Fruit fly (Drosophila melanogaster) whole organism, embryonic: ENCODE data around the gene salr.

Experiments
- CG10462 ChIP-seq: fragments of 200-800 bp; sonication (Bioruptor generic); optimal IDR thresholded peaks from 2 replicates; lab custom pipeline; 2016; ENCODE audit warnings: missing biosample characterization, missing genetic modification characterization
- CG10979 ChIP-seq: fragments of 200-800 bp; sonication (Bioruptor generic); optimal IDR thresholded peaks from 2 replicates; lab custom pipeline; 2018; ENCODE audit warnings: missing biosample characterization, mild to moderate bottlenecking, missing genetic modification characterization, moderate library complexity
- CG12104 ChIP-seq: fragments of 200-800 bp; sonication (Bioruptor generic); optimal IDR thresholded peaks from 3 replicates; lab custom pipeline; 2016; ENCODE audit warnings: missing biosample characterization, missing genetic modification characterization
- CG13123 ChIP-seq: fragments of 200-800 bp; sonication (Bioruptor generic); optimal IDR thresholded peaks from 2 replicates; lab custom pipeline; 2016; ENCODE audit warnings: missing biosample characterization, missing genetic modification characterization
- CG14014 ChIP-seq: fragments of 200-800 bp; sonication (Bioruptor generic); IDR thresholded peaks from 2 replicates; pipeline ENCODE4 v1.3.6; 2022; ENCODE audit warnings: missing biosample characterization, missing genetic modification characterization
- CG14050 ChIP-seq: fragments of 200-800 bp; sonication (Bioruptor generic); IDR thresholded peaks from 3 replicates; pipeline ENCODE4 v1.3.6; 2022; ENCODE audit warnings: missing biosample characterization, missing genetic modification characterization
- CG14441 ChIP-seq: fragments of 200-800 bp; sonication (Bioruptor generic); IDR thresholded peaks from 2 replicates; pipeline ENCODE4 v1.3.6; 2022; ENCODE audit warnings: missing biosample characterization, missing genetic modification characterization
- CG15269 ChIP-seq: fragments of 200-800 bp; sonication (Bioruptor generic); optimal IDR thresholded peaks from 2 replicates; lab custom pipeline; 2018; ENCODE audit warnings: missing biosample characterization, mild to moderate bottlenecking, missing genetic modification characterization, moderate library complexity
- CG30431 ChIP-seq: fragments of 200-800 bp; sonication (Bioruptor generic); optimal IDR thresholded peaks from 2 replicates; lab custom pipeline; 2017; ENCODE audit warnings: missing biosample characterization, missing genetic modification characterization
- CG31388 ChIP-seq: fragments of 200-800 bp; sonication (Bioruptor generic); optimal IDR thresholded peaks from 2 replicates; lab custom pipeline; 2016; ENCODE audit warnings: missing biosample characterization, missing genetic modification characterization
- CG3407 ChIP-seq: fragments of 200-800 bp; sonication (Bioruptor generic); optimal IDR thresholded peaks from 2 replicates; lab custom pipeline; 2018; ENCODE audit warnings: missing biosample characterization, mild to moderate bottlenecking, missing genetic modification characterization
- CG3847 ChIP-seq: fragments of 200-800 bp; sonication (Bioruptor generic); IDR thresholded peaks from 2 replicates; pipeline ENCODE4 v1.3.6; 2022; ENCODE audit warnings: missing biosample characterization, missing genetic modification characterization
- CG3995 ChIP-seq: fragments of 200-800 bp; sonication (Bioruptor generic); optimal IDR thresholded peaks from 3 replicates; lab custom pipeline; 2016; ENCODE audit warnings: missing biosample characterization, missing genetic modification characterization
- CG4328 ChIP-seq: fragments of 200-800 bp; sonication (Bioruptor generic); optimal IDR thresholded peaks from 3 replicates; lab custom pipeline; 2017; ENCODE audit warnings: missing biosample characterization, missing genetic modification reagents, missing genetic modification characterization
- CG43689 ChIP-seq: fragments of 200-800 bp; sonication (Bioruptor generic); IDR thresholded peaks from 2 replicates; pipeline ENCODE4 v1.3.6; 2022; ENCODE audit warnings: missing biosample characterization, missing genetic modification characterization
- CG4617 ChIP-seq: fragments of 200-800 bp; sonication (Bioruptor generic); optimal IDR thresholded peaks from 3 replicates; lab custom pipeline; 2016; ENCODE audit warnings: missing biosample characterization, missing genetic modification characterization, borderline replicate concordance
- CG5180 ChIP-seq: fragments of 200-800 bp; sonication (Bioruptor generic); optimal IDR thresholded peaks from 3 replicates; lab custom pipeline; 2017; ENCODE audit warnings: missing biosample characterization, missing genetic modification characterization, mild to moderate bottlenecking, moderate library complexity, missing genetic modification reagents
- CG6765 ChIP-seq: fragments of 200-800 bp; sonication (Bioruptor generic); optimal IDR thresholded peaks from 3 replicates; lab custom pipeline; 2017; ENCODE audit warnings: missing biosample characterization, mild to moderate bottlenecking, missing genetic modification characterization
- CG6854 ChIP-seq: fragments of 200-800 bp; sonication (Bioruptor generic); optimal IDR thresholded peaks from 3 replicates; lab custom pipeline; 2017; ENCODE audit warnings: missing biosample characterization, mild to moderate bottlenecking, missing genetic modification characterization
- CG7556 ChIP-seq: fragments of 200-800 bp; sonication (Bioruptor generic); optimal IDR thresholded peaks from 2 replicates; lab custom pipeline; 2017; ENCODE audit warnings: missing biosample characterization, mild to moderate bottlenecking, missing genetic modification characterization
- CG7928 ChIP-seq: fragments of 200-800 bp; sonication (Bioruptor generic); optimal IDR thresholded peaks from 2 replicates; lab custom pipeline; 2017; ENCODE audit warnings: missing biosample characterization, mild to moderate bottlenecking, missing genetic modification characterization
- CG7963 ChIP-seq: fragments of 200-800 bp; sonication (Bioruptor generic); IDR thresholded peaks from 3 replicates; pipeline ENCODE4 v1.3.6; 2022; ENCODE audit warnings: missing biosample characterization, missing genetic modification characterization; ENCODE audit not compliant: partially characterized antibody
- CG9876 ChIP-seq: fragments of 200-800 bp; sonication (Bioruptor generic); optimal IDR thresholded peaks from 2 replicates; lab custom pipeline; 2016; ENCODE audit warnings: missing biosample characterization, missing genetic modification characterization
- CoRest ChIP-seq: fragments of 200-800 bp; sonication (Bioruptor generic); optimal IDR thresholded peaks from 3 replicates; lab custom pipeline; 2018; ENCODE audit warnings: missing biosample characterization, mild to moderate bottlenecking, missing genetic modification characterization, moderate library complexity
- Deaf1 ChIP-seq: fragments of 200-800 bp; optimal IDR thresholded peaks from 3 replicates; lab custom pipeline; 2019; ENCODE audit warnings: missing biosample characterization, mild to moderate bottlenecking, missing genetic modification characterization, moderate library complexity
- Doc2 ChIP-seq: fragments of 200-800 bp; sonication (Bioruptor generic); IDR thresholded peaks from 2 replicates; pipeline ENCODE4 v1.3.6; 2022; ENCODE audit warnings: missing biosample characterization, missing genetic modification characterization
- Elba2 ChIP-seq: fragments of 200-800 bp; sonication (Bioruptor generic); optimal IDR thresholded peaks from 3 replicates; lab custom pipeline; 2016; ENCODE audit warnings: missing biosample characterization, missing genetic modification characterization
- Gug ChIP-seq: fragments of 200-800 bp; sonication (Bioruptor generic); IDR thresholded peaks from 4 replicates; pipeline ENCODE4 v1.3.6; 2022; ENCODE audit warnings: missing biosample characterization, missing genetic modification characterization
- HLHmδ ChIP-seq: fragments of 200-800 bp; sonication (Bioruptor generic); optimal IDR thresholded peaks from 2 replicates; lab custom pipeline; 2018; ENCODE audit warnings: missing biosample characterization, mild to moderate bottlenecking, missing genetic modification characterization, moderate library complexity
- Lpt ChIP-seq: fragments of >200 bp; optimal IDR thresholded peaks from 2 replicates; lab custom pipeline; 2018; ENCODE audit warnings: missing biosample characterization, missing genetic modification characterization
- MTF-1 ChIP-seq: fragments of 200-800 bp; sonication (Bioruptor generic); optimal IDR thresholded peaks from 2 replicates; lab custom pipeline; 2018; ENCODE audit warnings: missing biosample characterization, mild to moderate bottlenecking, missing genetic modification characterization, borderline replicate concordance
- Med ChIP-seq: fragments of 200-800 bp; sonication (Bioruptor generic); peaks from one replicate; lab custom pipeline; 2016; ENCODE audit warnings: missing biosample characterization, missing genetic modification characterization, mild to moderate bottlenecking, inconsistent platforms, moderate library complexity
- NC2β ChIP-seq: fragments of 200-800 bp; sonication (Bioruptor generic); optimal IDR thresholded peaks from 2 replicates; lab custom pipeline; 2016; ENCODE audit warnings: missing biosample characterization, missing genetic modification characterization
- Opbp ChIP-seq: fragments of 200-800 bp; sonication (Bioruptor generic); IDR thresholded peaks from 3 replicates; pipeline ENCODE4 v1.3.6; 2022; ENCODE audit warnings: missing biosample characterization, missing genetic modification characterization; ENCODE audit not compliant: partially characterized antibody
- Ravus ChIP-seq: fragments of 200-800 bp; sonication (Bioruptor generic); IDR thresholded peaks from 2 replicates; pipeline ENCODE4 v1.3.6; 2022; ENCODE audit warnings: missing biosample characterization, missing genetic modification characterization
- Rfx ChIP-seq: fragments of 200-800 bp; sonication (Bioruptor generic); IDR thresholded peaks from 2 replicates; pipeline ENCODE4 v1.3.6; 2022; ENCODE audit warnings: missing biosample characterization, missing genetic modification characterization
- Usf ChIP-seq: fragments of 200-800 bp; sonication (Bioruptor generic); optimal IDR thresholded peaks from 2 replicates; lab custom pipeline; 2017; ENCODE audit warnings: missing genotype, missing biosample characterization, missing genetic modification characterization
- ase ChIP-seq: fragments of 200-800 bp; sonication (Bioruptor generic); IDR thresholded peaks from 3 replicates; pipeline ENCODE4 v1.3.6; 2022; ENCODE audit warnings: missing biosample characterization, missing genetic modification characterization
- ash1 ChIP-seq: fragments of 200-800 bp; sonication (Bioruptor generic); optimal IDR thresholded peaks from 2 replicates; lab custom pipeline; 2018; ENCODE audit warnings: missing biosample characterization, mild to moderate bottlenecking, missing genetic modification characterization
- cas ChIP-seq: fragments of 200-800 bp; sonication (Bioruptor generic); IDR thresholded peaks from 2 replicates; pipeline ENCODE4 v1.3.6; 2022; ENCODE audit warnings: missing biosample characterization, missing genetic modification characterization
- fd64A ChIP-seq: fragments of 200-800 bp; sonication (Bioruptor generic); optimal IDR thresholded peaks from 3 replicates; lab custom pipeline; 2018; ENCODE audit warnings: missing biosample characterization, mild to moderate bottlenecking, missing genetic modification characterization
- gro ChIP-seq: fragments of 200-800 bp; sonication (Bioruptor generic); optimal IDR thresholded peaks from 2 replicates; lab custom pipeline; 2016; ENCODE audit warnings: missing biosample characterization, missing genetic modification characterization
- insv ChIP-seq, 2 experiments: fragments of 200-800 bp; sonication (Bioruptor generic); optimal IDR thresholded peaks; 3 replicates each; lab custom pipeline; 2016 to 2018; ENCODE audit warnings: missing biosample characterization in 2 of 2, missing genetic modification characterization in 2 of 2
- maf-S ChIP-seq: fragments of 200-800 bp; sonication (Bioruptor generic); optimal IDR thresholded peaks from 2 replicates; lab custom pipeline; 2016; ENCODE audit warnings: missing biosample characterization, missing genetic modification characterization
- onecut ChIP-seq: fragments of 200-800 bp; sonication (Bioruptor generic); IDR thresholded peaks from 2 replicates; pipeline ENCODE4 v1.3.6; 2022; ENCODE audit warnings: missing biosample characterization, missing genetic modification characterization
- pita ChIP-seq: fragments of 200-800 bp; sonication (Bioruptor generic); optimal IDR thresholded peaks from 2 replicates; lab custom pipeline; 2017; ENCODE audit warnings: missing biosample characterization, mild to moderate bottlenecking, missing genetic modification characterization
- pros ChIP-seq: fragments of 200-800 bp; sonication (Bioruptor generic); optimal IDR thresholded peaks from 3 replicates; lab custom pipeline; 2019; ENCODE audit warnings: missing biosample characterization, mild to moderate bottlenecking, missing genetic modification characterization, moderate library complexity
- ranshi ChIP-seq: fragments of 200-800 bp; sonication (Bioruptor generic); IDR thresholded peaks from 2 replicates; pipeline ENCODE4 v1.3.6; 2022; ENCODE audit warnings: missing biosample characterization, missing genetic modification characterization
- slou ChIP-seq: fragments of 200-800 bp; sonication (Bioruptor generic); optimal IDR thresholded peaks from 3 replicates; lab custom pipeline; 2016; ENCODE audit warnings: missing biosample characterization, missing genetic modification characterization
- slp2 ChIP-seq: fragments of 200-800 bp; sonication (Bioruptor generic); optimal IDR thresholded peaks from 2 replicates; lab custom pipeline; 2016; ENCODE audit warnings: missing biosample characterization, missing genetic modification characterization
- tgo ChIP-seq: fragments of 200-800 bp; sonication (Bioruptor generic); IDR thresholded peaks from 3 replicates; pipeline ENCODE4 v1.3.6; 2022; ENCODE audit warnings: missing biosample characterization, missing genetic modification characterization
- zfh2 ChIP-seq: fragments of 200-800 bp; sonication (Bioruptor generic); optimal IDR thresholded peaks from 2 replicates; lab custom pipeline; 2016; ENCODE audit warnings: missing biosample characterization, missing genetic modification characterization

The salr gene

DNA sequence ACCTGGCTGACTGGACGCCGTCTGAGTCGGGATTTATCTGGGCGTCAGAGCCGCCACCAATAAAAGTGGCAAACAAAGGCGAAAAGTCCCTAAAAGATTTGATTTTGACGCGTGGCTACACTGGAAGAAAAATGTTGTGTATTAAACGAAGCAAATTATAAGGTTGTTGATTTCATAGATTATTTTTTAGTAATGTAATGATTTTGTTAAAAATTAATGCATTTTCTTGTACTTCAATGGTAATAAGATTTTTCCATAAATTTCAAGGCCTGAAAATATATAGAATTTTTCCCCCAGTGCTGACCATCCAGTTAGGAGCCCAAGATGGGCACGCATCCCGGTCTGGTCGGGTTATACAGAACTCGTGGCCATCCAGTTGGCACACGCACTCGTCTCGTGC, 20.5 kb upstream of the salr start (continued):
- TF ChIP-seq Gug (GFP tag; lab: Robert Waterston, UW) = no peak
- TF ChIP-seq CG10462 (GFP tag; lab: Kevin White, UChicago) = peak; percentile 3
- TF ChIP-seq CG6854 = no peak
- no peak for TF ChIP-seq Doc2
- TF ChIP-seq slp2 (GFP tag; lab: Kevin White, UChicago) = no peak
- TF ChIP-seq zfh2 = no peak
- no peak for TF ChIP-seq Rfx
- TF ChIP-seq cas (GFP tag; lab: Robert Waterston, UW) = no peak
- no peak for TF ChIP-seq CG4328 (GFP tag; lab: Kevin White, UChicago)
- TF ChIP-seq CG9876 = no peak
- TF ChIP-seq Usf (GFP tag; lab: Kevin White, UChicago) = peak; percentile 4
- no peak for TF ChIP-seq CG14014 (GFP tag; lab: Robert Waterston, UW)
- TF ChIP-seq Lpt (GFP tag; lab: Kevin White, UChicago) = no peak
- no peak for TF ChIP-seq CG4617 (GFP tag; lab: Kevin White, UChicago)
- no peak for TF ChIP-seq CG31388 (GFP tag; lab: Kevin White, UChicago)
- peak; percentile 38 for TF ChIP-seq CG7556 (GFP tag; lab: Kevin White, UChicago)
- no peak for TF ChIP-seq CG14441 (GFP tag; lab: Robert Waterston, UW)
- no peak for TF ChIP-seq CG14050 (GFP tag; lab: Robert Waterston, UW)
- TF ChIP-seq Med (GFP tag; lab: Kevin White, UChicago) = no peak
- TF ChIP-seq Deaf1 (tag; lab: Kevin White, UChicago) = no peak
- peak; percentile 41 for TF ChIP-seq CoRest (tag; lab: Kevin White, UChicago)
- no peak for TF ChIP-seq onecut
- TF ChIP-seq insv (GFP tag; optimal IDR thresholded peaks at IDR 0.05; lab: Kevin White, UChicago) = no peak
- no peak for TF ChIP-seq pita (GFP tag; lab: Kevin White, UChicago)
- no peak for TF ChIP-seq slou (GFP tag; lab: Kevin White, UChicago)
- no peak for TF ChIP-seq CG3847
- TF ChIP-seq CG30431 (GFP tag; lab: Kevin White, UChicago) = peak; percentile 38
- TF ChIP-seq CG6765 (GFP tag; lab: Kevin White, UChicago) = no peak
- TF ChIP-seq CG7963 (GFP tag; lab: Robert Waterston, UW) = no peak
- TF ChIP-seq gro (GFP tag; lab: Kevin White, UChicago) = no peak
- no peak for TF ChIP-seq CG15269 (tag; lab: Kevin White, UChicago)
- TF ChIP-seq CG3995 = no peak
- TF ChIP-seq CG10979 (tag; lab: Kevin White, UChicago) = peak; percentile 65
- no peak for TF ChIP-seq Ravus
- no peak for TF ChIP-seq MTF-1 (GFP tag; lab: Kevin White, UChicago)
- TF ChIP-seq Elba2 (GFP tag; lab: Kevin White, UChicago) = peak; percentile 18
- no peak for TF ChIP-seq maf-S (GFP tag; lab: Kevin White, UChicago)
- TF ChIP-seq CG13123 (GFP tag; lab: Kevin White, UChicago) = no peak
- TF ChIP-seq ash1 (GFP tag; lab: Kevin White, UChicago) = no peak
- TF ChIP-seq tgo (GFP tag; lab: Robert Waterston, UW) = no peak; the same call in 2 of the 3 replicates
- TF ChIP-seq CG5180 (GFP tag; lab: Kevin White, UChicago) = no peak
- no peak for TF ChIP-seq CG7928 (GFP tag; lab: Kevin White, UChicago)
- no peak for TF ChIP-seq ase (GFP tag; lab: Robert Waterston, UW)
- TF ChIP-seq CG12104 (GFP tag; lab: Kevin White, UChicago) = no peak
- peak; percentile 19 for TF ChIP-seq CG3407 (GFP tag; lab: Kevin White, UChicago)
- TF ChIP-seq NC2β (GFP tag; lab: Kevin White, UChicago) = peak; percentile 45
- TF ChIP-seq ranshi (GFP tag; lab: Robert Waterston, UW) = no peak
- no peak for TF ChIP-seq HLHmδ (GFP tag; lab: Kevin White, UChicago)
- no peak for TF ChIP-seq CG43689 (GFP tag; lab: Robert Waterston, UW)
- no peak for TF ChIP-seq Opbp (GFP tag; lab: Robert Waterston, UW)
- no peak for TF ChIP-seq pros
- TF ChIP-seq fd64A (GFP tag; lab: Kevin White, UChicago) = no peak
